Worm (Caenorhabditis elegans) whole organism, mixed stage, embryonic: ENCODE measurements around the gene F26D10.13.
A peak's percentile ranks its signal among the peaks of the same experiment; 100 is the strongest.

Source experiments
- M03D4.4 ChIP-seq: sonication (generic microtip); optimal IDR thresholded peaks from 2 replicates; lab custom pipeline; 2017; ENCODE audit warnings: mild to moderate bottlenecking, missing genetic modification characterization, missing compliant biosample characterization
- bed-3 ChIP-seq: fragments of 200-800 bp; sonication (Bioruptor generic); optimal IDR thresholded peaks from 3 replicates; lab custom pipeline; 2018; ENCODE audit warnings: mild to moderate bottlenecking, missing genetic modification characterization, moderate library complexity, missing compliant biosample characterization
- blmp-1 ChIP-seq: fragments of 150-350 bp; optimal IDR thresholded peaks from 2 replicates; lab custom pipeline; 2014; ENCODE audit warnings: missing biosample characterization, missing genetic modification characterization
- ceh-39 ChIP-seq: fragments of 150-350 bp; optimal IDR thresholded peaks from 2 replicates; lab custom pipeline; 2014; ENCODE audit warnings: missing biosample characterization, missing genetic modification characterization
- ceh-43 ChIP-seq: fragments of 200-800 bp; sonication (Bioruptor generic); optimal IDR thresholded peaks from 2 replicates; lab custom pipeline; 2018; ENCODE audit warnings: mild to moderate bottlenecking, missing genetic modification characterization, moderate library complexity, missing compliant biosample characterization
- ceh-83 ChIP-seq: fragments of 200-800 bp; sonication (Bioruptor generic); optimal IDR thresholded peaks from 2 replicates; lab custom pipeline; 2018; ENCODE audit warnings: mild to moderate bottlenecking, missing genetic modification characterization, missing compliant biosample characterization
- ces-1 ChIP-seq: fragments of 150-350 bp; optimal IDR thresholded peaks from 2 replicates; lab custom pipeline; 2014; ENCODE audit warnings: missing biosample characterization, missing genetic modification reagents, missing genetic modification characterization
- cnd-1 ChIP-seq: fragments of 200-800 bp; sonication (Bioruptor generic); optimal IDR thresholded peaks from 2 replicates; lab custom pipeline; 2018; ENCODE audit warnings: mild to moderate bottlenecking, missing genetic modification characterization, missing compliant biosample characterization
- drap-1 ChIP-seq: fragments of 200-800 bp; sonication (Bioruptor generic); optimal IDR thresholded peaks from 3 replicates; lab custom pipeline; 2018; ENCODE audit warnings: mild to moderate bottlenecking, missing genetic modification characterization, missing compliant biosample characterization
- elt-1 ChIP-seq: sonication (generic microtip); optimal IDR thresholded peaks from 2 replicates; lab custom pipeline; 2017; ENCODE audit warnings: missing genetic modification characterization, mild to moderate bottlenecking, missing compliant biosample characterization, antibody characterized with exemption, moderate library complexity, borderline replicate concordance; ENCODE audit not compliant: insufficient read depth
- elt-3 ChIP-seq: fragments of 150-350 bp; optimal IDR thresholded peaks from 2 replicates; lab custom pipeline; 2014; ENCODE audit warnings: missing biosample characterization, missing genetic modification characterization
- flh-1 ChIP-seq: fragments of 200-800 bp; sonication (Bioruptor generic); optimal IDR thresholded peaks from 2 replicates; lab custom pipeline; 2018; ENCODE audit warnings: mild to moderate bottlenecking, missing genetic modification characterization, moderate library complexity, missing compliant biosample characterization
- ham-2 ChIP-seq: fragments of 200-800 bp; sonication (Bioruptor generic); optimal IDR thresholded peaks from 2 replicates; lab custom pipeline; 2018; ENCODE audit warnings: mild to moderate bottlenecking, missing genetic modification characterization, missing compliant biosample characterization
- hlh-1 ChIP-seq: fragments of 150-350 bp; optimal IDR thresholded peaks from 2 replicates; lab custom pipeline; 2014; ENCODE audit warnings: missing biosample characterization, missing genetic modification reagents, missing genetic modification characterization
- lin-13 ChIP-seq: fragments of 150-350 bp; optimal IDR thresholded peaks from 2 replicates; lab custom pipeline; 2014; ENCODE audit warnings: missing biosample characterization, missing genetic modification characterization
- lin-32 ChIP-seq: fragments of 200-800 bp; sonication (Bioruptor generic); optimal IDR thresholded peaks from 2 replicates; lab custom pipeline; 2018; ENCODE audit warnings: mild to moderate bottlenecking, missing genetic modification characterization, missing compliant biosample characterization
- lsy-2 ChIP-seq: fragments of 150-350 bp; optimal IDR thresholded peaks from 2 replicates; lab custom pipeline; 2014; ENCODE audit warnings: missing biosample characterization, missing genetic modification characterization
- mab-5 ChIP-seq: fragments of 150-350 bp; optimal IDR thresholded peaks from 2 replicates; lab custom pipeline; 2014; ENCODE audit warnings: missing biosample characterization, missing genetic modification characterization
- mep-1 ChIP-seq: fragments of 150-350 bp; optimal IDR thresholded peaks from 2 replicates; lab custom pipeline; 2017; ENCODE audit warnings: missing biosample characterization, missing genetic modification reagents, missing genetic modification characterization, inconsistent platforms
- mls-2 ChIP-seq: sonication (generic microtip); optimal IDR thresholded peaks from 2 replicates; lab custom pipeline; 2016; ENCODE audit warnings: mild to moderate bottlenecking, missing genetic modification characterization, moderate library complexity, missing compliant biosample characterization
- nhr-12 ChIP-seq: fragments of 150-350 bp; optimal IDR thresholded peaks from 2 replicates; lab custom pipeline; 2014; ENCODE audit warnings: missing biosample characterization, missing genetic modification characterization
- nhr-2 ChIP-seq: fragments of 150-350 bp; optimal IDR thresholded peaks from 2 replicates; lab custom pipeline; 2014; ENCODE audit warnings: missing biosample characterization, missing genetic modification characterization
- nhr-237 ChIP-seq: fragments of 150-350 bp; optimal IDR thresholded peaks from 2 replicates; lab custom pipeline; 2014; ENCODE audit warnings: missing biosample characterization, missing genetic modification characterization
- nhr-28 ChIP-seq: fragments of 150-350 bp; optimal IDR thresholded peaks from 2 replicates; lab custom pipeline; 2014; ENCODE audit warnings: missing biosample characterization, missing genetic modification characterization
- nhr-76 ChIP-seq: sonication (generic microtip); optimal IDR thresholded peaks from 2 replicates; lab custom pipeline; 2017; ENCODE audit warnings: missing biosample characterization, missing genetic modification characterization
- pha-4 ChIP-seq: fragments of 150-350 bp; optimal IDR thresholded peaks from 2 replicates; lab custom pipeline; 2018; ENCODE audit warnings: missing biosample characterization, missing genetic modification reagents, missing genetic modification characterization
- sem-2 ChIP-seq: fragments of 200-800 bp; sonication (Bioruptor generic); optimal IDR thresholded peaks from 2 replicates; lab custom pipeline; 2018; ENCODE audit warnings: mild to moderate bottlenecking, missing genetic modification characterization, missing compliant biosample characterization
- snpc-4 ChIP-seq: fragments of 150-350 bp; optimal IDR thresholded peaks from 2 replicates; lab custom pipeline; 2014; ENCODE audit warnings: missing biosample characterization, missing genetic modification characterization
- sptf-1 ChIP-seq: sonication (generic microtip); optimal IDR thresholded peaks from 2 replicates; lab custom pipeline; 2017; ENCODE audit warnings: mild to moderate bottlenecking, missing genetic modification characterization, moderate library complexity, missing compliant biosample characterization
- tbx-8 ChIP-seq: fragments of 200-800 bp; sonication (Bioruptor generic); optimal IDR thresholded peaks from 2 replicates; lab custom pipeline; 2018; ENCODE audit warnings: mild to moderate bottlenecking, missing genetic modification characterization, moderate library complexity, missing compliant biosample characterization
- unc-120 ChIP-seq: sonication (generic microtip); optimal IDR thresholded peaks from 2 replicates; lab custom pipeline; 2017; ENCODE audit warnings: missing genetic modification characterization, missing compliant biosample characterization; ENCODE audit not compliant: poor library complexity, severe bottlenecking
- unc-39 ChIP-seq: fragments of 150-350 bp; optimal IDR thresholded peaks from 2 replicates; lab custom pipeline; 2014; ENCODE audit warnings: missing biosample characterization, missing genetic modification characterization
- unc-62 ChIP-seq: fragments of 150-350 bp; optimal IDR thresholded peaks from 2 replicates; lab custom pipeline; 2014; ENCODE audit warnings: missing biosample characterization, missing genetic modification reagents, missing genetic modification characterization
- zip-8 ChIP-seq: fragments of 150-350 bp; optimal IDR thresholded peaks from 2 replicates; lab custom pipeline; 2014; ENCODE audit warnings: missing biosample characterization, missing genetic modification characterization
- ztf-11 ChIP-seq: fragments of 150-350 bp; optimal IDR thresholded peaks from 2 replicates; lab custom pipeline; 2014; ENCODE audit warnings: missing biosample characterization, missing genetic modification characterization

The F26D10.13 gene

ce11 chrIV:17278363-17278762 is 13.7 kb upstream of the F26D10.13 start:
- peak; percentile 99 for TF ChIP-seq lin-13
- TF ChIP-seq sem-2 (GFP tag; lab: Kevin White, UChicago), result peak; percentile 20
- peak; percentile 16 for TF ChIP-seq unc-39 (tag; lab: Kevin White, UChicago)
- TF ChIP-seq elt-3 (tag; lab: Kevin White, UChicago), result no peak
- TF ChIP-seq nhr-12, result no peak
- TF ChIP-seq bed-3, result no peak
- peak; percentile 7 for TF ChIP-seq elt-1 (tag; lab: Kevin White, UChicago)
- TF ChIP-seq ceh-83, result peak; percentile 79
- TF ChIP-seq sptf-1, result peak; percentile 93
- TF ChIP-seq zip-8 (tag; lab: Kevin White, UChicago), result no peak
- peak; percentile 91 for TF ChIP-seq unc-62 (GFP tag; lab: Kevin White, UChicago)
- TF ChIP-seq mls-2, result peak; percentile 93
- TF ChIP-seq M03D4.4 (tag; lab: Kevin White, UChicago), result peak; percentile 90
- TF ChIP-seq nhr-2 (tag; lab: Kevin White, UChicago), result peak; percentile 44
- peak; percentile 87 for TF ChIP-seq drap-1 (GFP tag; lab: Kevin White, UChicago)
- peak; percentile 83 for TF ChIP-seq ztf-11
- TF ChIP-seq ces-1 (GFP tag; lab: Kevin White, UChicago), result peak; percentile 95
- peak; percentile 89 for TF ChIP-seq lsy-2
- TF ChIP-seq nhr-76 (tag; lab: Kevin White, UChicago), result no peak
- peak; percentile 68 for TF ChIP-seq mab-5 (tag; lab: Kevin White, UChicago)
- peak; percentile 96 for TF ChIP-seq ceh-39
- TF ChIP-seq mep-1 (tag; lab: Kevin White, UChicago), result peak; percentile 99
- TF ChIP-seq snpc-4 (tag; lab: Kevin White, UChicago), result no peak
- TF ChIP-seq ceh-43 (GFP tag; lab: Kevin White, UChicago), result peak; percentile 89
- TF ChIP-seq cnd-1 (tag; lab: Kevin White, UChicago), result peak; percentile 93
- TF ChIP-seq tbx-8 (GFP tag; lab: Kevin White, UChicago), result peak; percentile 82
- TF ChIP-seq ham-2 (GFP tag; lab: Kevin White, UChicago), result peak; percentile 20
- TF ChIP-seq nhr-28, result no peak
- TF ChIP-seq pha-4 (tag; lab: Kevin White, UChicago), result peak; percentile 94
- peak; percentile 10 for TF ChIP-seq lin-32 (GFP tag; lab: Kevin White, UChicago)
- peak; percentile 97 for TF ChIP-seq nhr-237 (tag; lab: Kevin White, UChicago)
- peak; percentile 41 for TF ChIP-seq hlh-1
- TF ChIP-seq blmp-1 (tag; lab: Kevin White, UChicago), result peak; percentile 23
- peak; percentile 45 for TF ChIP-seq flh-1 (GFP tag; lab: Kevin White, UChicago)
- peak; percentile 78 for TF ChIP-seq unc-120 (tag; lab: Kevin White, UChicago)
- TF ChIP-seq, all 35 proteins: peak for 28

ce11 chrIV:17277459-17278173 is 13.0 kb upstream of the F26D10.13 start:
- TF ChIP-seq cnd-1 (tag; lab: Kevin White, UChicago) (peak; percentile 75), unc-39 (tag; lab: Kevin White, UChicago) (no peak)

ce11 chrIV:17276705-17277458 is 12.3 kb upstream of the F26D10.13 start, which contains the start of gene clec-196:
TSS of gene clec-196 (plus strand) at chrIV:17276956.
- TF ChIP-seq nhr-2 (tag; lab: Kevin White, UChicago), result peak; percentile 51
- peak; percentile 92 for TF ChIP-seq elt-1 (tag; lab: Kevin White, UChicago)
- TF ChIP-seq unc-62 (GFP tag; lab: Kevin White, UChicago), result peak; percentile 81
- TF ChIP-seq ceh-39, result peak; percentile 3
- no peak for TF ChIP-seq drap-1 (GFP tag; lab: Kevin White, UChicago)
- TF ChIP-seq, all 35 proteins: peak for 4
